Worm (Caenorhabditis elegans): ENCODE data around the gene C18B12.4.

The C18B12.4 gene

DNA sequence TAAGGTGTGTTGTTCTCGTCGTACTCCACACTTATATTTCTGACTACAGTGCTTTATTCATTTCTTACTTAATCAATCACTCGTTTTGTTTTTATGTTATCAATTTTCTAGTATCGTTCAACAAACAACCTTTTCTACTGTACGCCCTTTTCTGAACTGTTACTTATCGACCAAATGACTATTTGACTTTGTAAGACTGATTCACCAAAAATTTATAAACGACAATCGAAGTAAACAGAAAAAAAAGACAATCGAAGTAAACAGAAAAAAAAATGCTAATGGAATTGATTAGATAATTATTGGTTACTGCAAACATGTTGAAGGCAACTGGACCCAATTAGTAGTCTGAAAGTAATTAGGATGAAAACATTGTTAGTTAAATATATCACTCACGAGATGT lies 9.6 kb upstream of the C18B12.4 start:
- TF ChIP-seq F55B11.4 (tag; optimal IDR thresholded peaks at IDR 0.05; ENCODE audit: borderline replicate concordance, insufficient read depth) (no peak), nhr-120 (GFP tag; IDR thresholded peaks at IDR 0.05) (no peak), Y79H2A.3 (GFP tag; conservative IDR thresholded peaks at IDR 0.05) (no peak), D2030.7 (GFP tag; IDR thresholded peaks at IDR 0.05) (no peak), snpc-4 (GFP tag; optimal IDR thresholded peaks at IDR 0.05) (no peak), snpc-4 (tag; optimal IDR thresholded peaks at IDR 0.05) (no peak), ztf-26 (tag; optimal IDR thresholded peaks at IDR 0.05) (no peak), ceh-40 (GFP tag; IDR thresholded peaks at IDR 0.05) (no peak), cebp-2 (GFP tag; IDR thresholded peaks at IDR 0.05) (no peak)

ce11 chrX:15047541-15047940 lies 7.1 kb upstream of the C18B12.4 start:
- TF ChIP-seq ceh-58 (GFP tag; IDR thresholded peaks at IDR 0.05) (no peak), lin-35 (GFP tag; optimal IDR thresholded peaks at IDR 0.05) (no peak), F57A8.1 (GFP tag; optimal IDR thresholded peaks at IDR 0.05) (no peak)

ce11 chrX:15045401-15045800 lies 5.0 kb upstream of the C18B12.4 start:
- TF ChIP-seq F10E7.11 (tag; optimal IDR thresholded peaks at IDR 0.05), result no peak
- no peak for TF ChIP-seq rcor-1 (GFP tag; IDR thresholded peaks at IDR 0.05)
- peak; percentile 48; the same call in 1 of the 2 replicates for TF ChIP-seq cebp-1 (GFP tag; IDR thresholded peaks at IDR 0.05)
- peak; percentile 88 for TF ChIP-seq cebp-1 (tag; optimal IDR thresholded peaks at IDR 0.05)
- TF ChIP-seq hmg-20 (GFP tag; IDR thresholded peaks at IDR 0.05), result no peak

- TF ChIP-seq unc-130 (GFP tag; optimal IDR thresholded peaks at IDR 0.05), result no peak
- TF ChIP-seq hlh-26 (GFP tag; conservative IDR thresholded peaks at IDR 0.05), result no peak
- peak; percentile 21 for TF ChIP-seq ceh-27 (GFP tag; optimal IDR thresholded peaks at IDR 0.05)
- TF ChIP-seq lin-26 (GFP tag; IDR thresholded peaks at IDR 0.05), result no peak
- TF ChIP-seq Y56A3A.18 (GFP tag; IDR thresholded peaks at IDR 0.05), result no peak
These were observed 2.1 kb upstream of the C18B12.4 start for ce11 chrX:15042549-15042948.

DNA sequence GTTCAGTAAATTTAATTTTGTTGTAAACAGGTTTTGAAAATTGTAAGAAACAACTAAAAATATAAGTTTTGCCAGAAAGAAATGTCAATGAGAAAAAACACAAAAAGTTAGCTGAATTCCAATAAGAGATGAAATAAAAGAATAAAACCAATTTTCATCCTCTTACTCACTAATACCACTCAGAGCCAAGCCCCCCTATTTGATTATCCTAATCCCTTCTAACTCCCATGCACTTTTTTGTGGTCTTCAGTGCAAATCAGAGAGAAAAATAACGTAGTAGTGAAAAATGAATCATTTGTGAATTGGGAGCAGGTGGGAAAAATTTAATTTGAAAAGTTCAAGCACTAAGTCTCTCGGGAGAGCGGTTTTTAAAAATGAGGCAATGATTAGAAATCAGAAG lies 938 bp upstream of the C18B12.4 start:
- TF ChIP-seq mxl-1 (tag; optimal IDR thresholded peaks at IDR 0.05), result no peak
- no peak for TF ChIP-seq pha-4 (tag; optimal IDR thresholded peaks at IDR 0.05)
- TF ChIP-seq Y53G8AR.9 (GFP tag; conservative IDR thresholded peaks at IDR 0.05), result no peak
- no peak for TF ChIP-seq ccch-3 (GFP tag; optimal IDR thresholded peaks at IDR 0.05)
- no peak for TF ChIP-seq akir-1 (GFP tag; optimal IDR thresholded peaks at IDR 0.05)
- TF ChIP-seq him-1 (tag; optimal IDR thresholded peaks at IDR 0.05), result no peak
- TF ChIP-seq K12H6.12 (tag; optimal IDR thresholded peaks at IDR 0.05), result no peak
- TF ChIP-seq C06A6.2 (GFP tag; conservative IDR thresholded peaks at IDR 0.05), result no peak
- TF ChIP-seq Y79H2A.3 (GFP tag; conservative IDR thresholded peaks at IDR 0.05), result no peak
- no peak for TF ChIP-seq rcor-1 (GFP tag; IDR thresholded peaks at IDR 0.05)
- no peak for TF ChIP-seq cebp-2 (GFP tag; IDR thresholded peaks at IDR 0.05)
- no peak for TF ChIP-seq zfh-2 (GFP tag; conservative IDR thresholded peaks at IDR 0.05)
- no peak for TF ChIP-seq tlf-1 (GFP tag; optimal IDR thresholded peaks at IDR 0.05)
- TF ChIP-seq F33H1.4 (GFP tag; IDR thresholded peaks at IDR 0.05), result no peak
- TF ChIP-seq ztf-28 (GFP tag; IDR thresholded peaks at IDR 0.05), result no peak

Measured in whole organism, young adult.